Worm (Caenorhabditis elegans) whole organism, young adult: ENCODE data around the gene ZK899.3.

Source experiments
- B0035.1 ChIP-seq: sonication (generic microtip); optimal IDR thresholded peaks from 2 replicates; lab custom pipeline; 2016; ENCODE audit warnings: missing genetic modification characterization, mild to moderate bottlenecking, missing compliant biosample characterization, missing genotype, missing genetic modification reagents
- B0336.3 ChIP-seq: fragments of 200-800 bp; sonication (Bioruptor generic); IDR thresholded peaks from 2 replicates; pipeline ENCODE4 v1.3.6; 2022; ENCODE audit warnings: missing genetic modification characterization, missing compliant biosample characterization
- C17E4.6 ChIP-seq: fragments of 200-800 bp; sonication (Bioruptor generic); IDR thresholded peaks from 2 replicates; pipeline ENCODE4 v1.3.6; 2022; ENCODE audit warnings: missing genetic modification reagents, missing genetic modification characterization, missing compliant biosample characterization
- F10E7.11 ChIP-seq: sonication (generic microtip); optimal IDR thresholded peaks from 2 replicates; lab custom pipeline; 2017; ENCODE audit warnings: mild to moderate bottlenecking, missing genetic modification characterization, moderate library complexity, missing compliant biosample characterization
- F37B4.10 ChIP-seq: fragments of 200-800 bp; sonication (Bioruptor generic); IDR thresholded peaks from 2 replicates; pipeline ENCODE4 v1.3.6; 2022; ENCODE audit warnings: missing genetic modification characterization, missing compliant biosample characterization
- F39B2.1 ChIP-seq: fragments of 200-800 bp; sonication (Bioruptor generic); IDR thresholded peaks from 2 replicates; pipeline ENCODE4 v1.3.6; 2022; ENCODE audit warnings: missing genetic modification reagents, missing genetic modification characterization, missing compliant biosample characterization
- F52B5.7 ChIP-seq: sonication (generic microtip); optimal IDR thresholded peaks from 2 replicates; lab custom pipeline; 2016; ENCODE audit warnings: mild to moderate bottlenecking, missing genetic modification characterization, missing compliant biosample characterization
- F57A8.1 ChIP-seq: fragments of 200-800 bp; sonication (Bioruptor generic); optimal IDR thresholded peaks from 2 replicates; lab custom pipeline; 2018; ENCODE audit warnings: mild to moderate bottlenecking, missing genetic modification characterization, moderate library complexity, missing compliant biosample characterization
- F57C9.4 ChIP-seq: sonication (generic microtip); optimal IDR thresholded peaks from 2 replicates; lab custom pipeline; 2017; ENCODE audit warnings: mild to moderate bottlenecking, missing genetic modification characterization, missing compliant biosample characterization
- K11D2.4 ChIP-seq: fragments of 200-800 bp; sonication (Bioruptor generic); IDR thresholded peaks from 2 replicates; pipeline ENCODE4 v1.3.6; 2022; ENCODE audit warnings: missing genetic modification reagents, missing genetic modification characterization, missing compliant biosample characterization
- T07F8.4 ChIP-seq: sonication (generic microtip); optimal IDR thresholded peaks from 2 replicates; lab custom pipeline; 2016; ENCODE audit warnings: mild to moderate bottlenecking, missing genetic modification characterization, moderate library complexity, missing compliant biosample characterization
- Y53F4B.3 ChIP-seq: fragments of 200-800 bp; sonication (Bioruptor generic); IDR thresholded peaks from 2 replicates; pipeline ENCODE4 v1.3.6; 2022; ENCODE audit warnings: missing genetic modification reagents, missing genetic modification characterization, missing compliant biosample characterization
- ama-1 ChIP-seq, 3 experiments: fragments of 150-350 bp in 1 of 3; sonication (generic microtip) in 2 of 3; optimal IDR thresholded peaks; 2 replicates each; lab custom pipeline; 2014 to 2018; ENCODE audit warnings: missing biosample characterization in 2 of 3, missing genetic modification characterization in 2 of 3, missing genetic modification reagents in 2 of 3
- bed-1 ChIP-seq: fragments of 200-800 bp; sonication (Bioruptor generic); IDR thresholded peaks from 2 replicates; pipeline ENCODE4 v1.3.6; 2022; ENCODE audit warnings: missing genetic modification reagents, missing genetic modification characterization, missing compliant biosample characterization
- ccch-3 ChIP-seq: fragments of 200-800 bp; sonication (Bioruptor generic); optimal IDR thresholded peaks from 2 replicates; lab custom pipeline; 2018; ENCODE audit warnings: mild to moderate bottlenecking, missing genetic modification characterization, missing compliant biosample characterization
- ceh-79 ChIP-seq: sonication (generic microtip); optimal IDR thresholded peaks from 2 replicates; lab custom pipeline; 2017; ENCODE audit warnings: mild to moderate bottlenecking, missing genetic modification characterization, missing compliant biosample characterization
- ceh-91 ChIP-seq: fragments of 200-800 bp; sonication (Bioruptor generic); IDR thresholded peaks from 2 replicates; pipeline ENCODE4 v1.3.6; 2022; ENCODE audit warnings: missing genetic modification reagents, missing genetic modification characterization, missing compliant biosample characterization
- dpl-1 ChIP-seq: fragments of 150-350 bp; optimal IDR thresholded peaks from 2 replicates; lab custom pipeline; 2014; ENCODE audit warnings: missing biosample characterization, missing genetic modification reagents, missing genetic modification characterization
- ekl-4 ChIP-seq: fragments of 200-800 bp; sonication (Bioruptor generic); IDR thresholded peaks from 2 replicates; pipeline ENCODE4 v1.3.6; 2022; ENCODE audit warnings: missing genetic modification reagents, missing genetic modification characterization, missing compliant biosample characterization
- hlh-26 ChIP-seq: fragments of 200-800 bp; sonication (Bioruptor generic); conservative IDR thresholded peaks from 2 replicates; pipeline ENCODE4 v1.3.6; 2022; ENCODE audit warnings: missing genetic modification reagents, missing genetic modification characterization, missing compliant biosample characterization
- hmg-20 ChIP-seq: fragments of 200-800 bp; sonication (Bioruptor generic); IDR thresholded peaks from 2 replicates; pipeline ENCODE4 v1.3.6; 2022; ENCODE audit warnings: missing genetic modification reagents, missing genetic modification characterization, missing compliant biosample characterization
- hrde-1 ChIP-seq: sonication (generic microtip); optimal IDR thresholded peaks from 2 replicates; lab custom pipeline; 2016; ENCODE audit warnings: missing genetic modification characterization, mild to moderate bottlenecking, missing compliant biosample characterization, moderate library complexity, missing genotype, missing genetic modification reagents, borderline replicate concordance
- lin-26 ChIP-seq: fragments of 200-800 bp; sonication (Bioruptor generic); IDR thresholded peaks from 2 replicates; pipeline ENCODE4 v1.3.6; 2022; ENCODE audit warnings: missing genetic modification reagents, missing genetic modification characterization, missing compliant biosample characterization
- lir-1 ChIP-seq: fragments of 200-800 bp; sonication (Bioruptor generic); conservative IDR thresholded peaks from 2 replicates; pipeline ENCODE4 v1.3.6; 2022; ENCODE audit warnings: missing genetic modification reagents, missing genetic modification characterization, missing compliant biosample characterization
- lsl-1 ChIP-seq: fragments of 200-800 bp; sonication (Bioruptor generic); optimal IDR thresholded peaks from 2 replicates; lab custom pipeline; 2018; ENCODE audit warnings: mild to moderate bottlenecking, missing genetic modification characterization, moderate library complexity, missing compliant biosample characterization
- lsy-27 ChIP-seq: sonication (generic microtip); optimal IDR thresholded peaks from 2 replicates; lab custom pipeline; 2017; ENCODE audit warnings: missing genetic modification characterization, mild to moderate bottlenecking, missing compliant biosample characterization, antibody characterized with exemption, missing genotype, borderline replicate concordance; ENCODE audit not compliant: insufficient read depth
- madf-3 ChIP-seq: fragments of 200-800 bp; sonication (Bioruptor generic); IDR thresholded peaks from 2 replicates; pipeline ENCODE4 v1.3.6; 2022; ENCODE audit warnings: missing genetic modification reagents, missing genetic modification characterization, missing compliant biosample characterization
- madf-8 ChIP-seq: fragments of 200-800 bp; sonication (Bioruptor generic); conservative IDR thresholded peaks from 2 replicates; pipeline ENCODE4 v1.3.6; 2022; ENCODE audit warnings: missing genetic modification reagents, missing genetic modification characterization, missing compliant biosample characterization
- mes-4 ChIP-seq: sonication (generic microtip); optimal IDR thresholded peaks from 2 replicates; lab custom pipeline; 2016; ENCODE audit warnings: missing genotype, missing genetic modification characterization, missing compliant biosample characterization
- mxl-1 ChIP-seq: sonication (generic microtip); optimal IDR thresholded peaks from 2 replicates; lab custom pipeline; 2016; ENCODE audit warnings: missing genetic modification characterization, missing compliant biosample characterization
- nfya-1 ChIP-seq: sonication (generic microtip); optimal IDR thresholded peaks from 2 replicates; lab custom pipeline; 2017; ENCODE audit warnings: antibody characterized with exemption, missing compliant biosample characterization, missing genetic modification characterization, borderline replicate concordance; ENCODE audit not compliant: insufficient read depth
- nhr-120 ChIP-seq: fragments of 200-800 bp; sonication (Bioruptor generic); IDR thresholded peaks from 2 replicates; pipeline ENCODE4 v1.3.6; 2022; ENCODE audit warnings: missing genetic modification characterization, missing compliant biosample characterization
- nhr-179 ChIP-seq: sonication (generic microtip); optimal IDR thresholded peaks from 2 replicates; lab custom pipeline; 2016; ENCODE audit warnings: mild to moderate bottlenecking, missing genetic modification characterization, missing compliant biosample characterization
- nhr-27 ChIP-seq: fragments of 200-800 bp; sonication (Bioruptor generic); optimal IDR thresholded peaks from 2 replicates; lab custom pipeline; 2018; ENCODE audit warnings: mild to moderate bottlenecking, missing genetic modification characterization, moderate library complexity, missing compliant biosample characterization
- nhr-90 ChIP-seq: sonication (generic microtip); optimal IDR thresholded peaks from 2 replicates; lab custom pipeline; 2016; ENCODE audit warnings: missing genotype, mild to moderate bottlenecking, missing genetic modification characterization, missing compliant biosample characterization
- pha-4 ChIP-seq: fragments of 150-350 bp; sonication (generic microtip); optimal IDR thresholded peaks from 2 replicates; lab custom pipeline; 2014; ENCODE audit warnings: missing biosample characterization, missing genetic modification reagents, missing genetic modification characterization
- rcor-1 ChIP-seq: fragments of 200-800 bp; sonication (Bioruptor generic); IDR thresholded peaks from 2 replicates; pipeline ENCODE4 v1.3.6; 2022; ENCODE audit warnings: missing genetic modification reagents, missing genetic modification characterization, missing compliant biosample characterization
- rec-8 ChIP-seq, 2 experiments: sonication (generic microtip); optimal IDR thresholded peaks; 2 replicates each; lab custom pipeline; 2016; ENCODE audit warnings: mild to moderate bottlenecking in 2 of 2, missing genetic modification characterization in 2 of 2, missing genetic modification reagents in 2 of 2, missing genotype in 2 of 2, missing biosample characterization in 1 of 2, missing compliant biosample characterization in 1 of 2, moderate library complexity in 1 of 2
- repo-1 ChIP-seq: sonication (generic microtip); optimal IDR thresholded peaks from 2 replicates; lab custom pipeline; 2017; ENCODE audit warnings: mild to moderate bottlenecking, missing genetic modification characterization, missing compliant biosample characterization
- rpc-1 ChIP-seq, 2 experiments: fragments of 150-350 bp in 1 of 2; sonication (generic microtip) in 1 of 2; optimal IDR thresholded peaks; 2 replicates each; lab custom pipeline; 2014 to 2018; ENCODE audit warnings: missing biosample characterization in 1 of 2, missing genetic modification characterization in 1 of 2, missing genetic modification reagents in 1 of 2, missing genotype in 1 of 2
- tbp1 ChIP-seq: fragments of 200-800 bp; sonication (Bioruptor generic); optimal IDR thresholded peaks from 2 replicates; lab custom pipeline; 2018; ENCODE audit warnings: mild to moderate bottlenecking, missing genetic modification characterization, missing compliant biosample characterization
- tlf-1 ChIP-seq: fragments of 200-800 bp; sonication (Bioruptor generic); optimal IDR thresholded peaks from 2 replicates; lab custom pipeline; 2018; ENCODE audit warnings: mild to moderate bottlenecking, missing genetic modification characterization, missing compliant biosample characterization
- zfh-2 ChIP-seq: fragments of 200-800 bp; sonication (Bioruptor generic); conservative IDR thresholded peaks from 2 replicates; pipeline ENCODE4 v1.3.6; 2022; ENCODE audit warnings: missing genetic modification reagents, missing genetic modification characterization, missing compliant biosample characterization
- ztf-18 ChIP-seq: sonication (generic microtip); optimal IDR thresholded peaks from 2 replicates; lab custom pipeline; 2016; ENCODE audit warnings: missing genotype, mild to moderate bottlenecking, missing genetic modification characterization, missing compliant biosample characterization
- ztf-28 ChIP-seq: fragments of 200-800 bp; sonication (Bioruptor generic); IDR thresholded peaks from 2 replicates; pipeline ENCODE4 v1.3.6; 2022; ENCODE audit warnings: missing genetic modification reagents, missing genetic modification characterization, missing compliant biosample characterization
- ztf-6 ChIP-seq: fragments of 200-800 bp; sonication (Bioruptor generic); IDR thresholded peaks from 2 replicates; pipeline ENCODE4 v1.3.6; 2022; ENCODE audit warnings: missing genetic modification reagents, missing genetic modification characterization, missing compliant biosample characterization

ZK899.3 gene

ce11 chrX:9476752-9477151 is 23.8 kb downstream of the ZK899.3 start:
- TF ChIP-seq tlf-1 (GFP tag; lab: Kevin White, UChicago): no peak
- TF ChIP-seq nfya-1 (tag; lab: Kevin White, UChicago): no peak
- TF ChIP-seq hrde-1: no peak
- TF ChIP-seq ceh-79: no peak
- no peak for TF ChIP-seq nhr-179
- no peak for TF ChIP-seq pha-4 (tag; lab: Kevin White, UChicago)
- TF ChIP-seq hmg-20 (GFP tag; lab: Robert Waterston, UW): no peak
- no peak for TF ChIP-seq nhr-120 (GFP tag; lab: Robert Waterston, UW)
- TF ChIP-seq K11D2.4 (GFP tag; lab: Robert Waterston, UW): no peak
- TF ChIP-seq ztf-18 (tag; lab: Kevin White, UChicago): no peak
- TF ChIP-seq repo-1 (tag; lab: Kevin White, UChicago): no peak
- TF ChIP-seq lsl-1 (GFP tag; lab: Kevin White, UChicago): no peak
- TF ChIP-seq F52B5.7 (tag; lab: Kevin White, UChicago): no peak
- TF ChIP-seq C17E4.6 (GFP tag; lab: Robert Waterston, UW): no peak
- TF ChIP-seq F37B4.10 (GFP tag; lab: Robert Waterston, UW): no peak
- TF ChIP-seq F10E7.11 (tag; lab: Kevin White, UChicago): no peak
- TF ChIP-seq bed-1 (GFP tag; lab: Robert Waterston, UW): no peak
- no peak for TF ChIP-seq madf-8 (GFP tag; lab: Robert Waterston, UW)

- TF ChIP-seq ama-1 (optimal IDR thresholded peaks at IDR 0.05; lab: Kevin White, UChicago) (no peak), ama-1 (GFP tag; optimal IDR thresholded peaks at IDR 0.05; lab: Kevin White, UChicago) (no peak), mxl-1 (tag; lab: Kevin White, UChicago) (no peak), T07F8.4 (no peak), ceh-79 (no peak), repo-1 (tag; lab: Kevin White, UChicago) (no peak), ztf-28 (GFP tag; lab: Robert Waterston, UW) (no peak), ccch-3 (GFP tag; lab: Kevin White, UChicago) (no peak), F57C9.4 (tag; lab: Kevin White, UChicago) (no peak), B0336.3 (GFP tag; lab: Robert Waterston, UW) (no peak), zfh-2 (GFP tag; lab: Robert Waterston, UW) (no peak), ceh-91 (GFP tag; lab: Robert Waterston, UW) (no peak), rec-8 (tag; optimal IDR thresholded peaks at IDR 0.05; lab: Kevin White, UChicago) (no peak), lin-26 (no peak), lir-1 (no peak), Y53F4B.3 (GFP tag; lab: Robert Waterston, UW) (no peak), nhr-27 (tag; lab: Kevin White, UChicago) (no peak), F39B2.1 (GFP tag; lab: Robert Waterston, UW) (no peak)
These were observed 30.8 kb downstream of the ZK899.3 start for ce11 chrX:9483754-9484153.

ce11 chrX:9486160-9486559 is 33.2 kb downstream of the ZK899.3 start:
- no peak for TF ChIP-seq madf-3 (GFP tag; lab: Robert Waterston, UW)
- TF ChIP-seq Y53F4B.3 (GFP tag; lab: Robert Waterston, UW): no peak
- TF ChIP-seq tlf-1 (GFP tag; lab: Kevin White, UChicago): no peak
- no peak for TF ChIP-seq dpl-1
- no peak for TF ChIP-seq B0035.1 (tag; lab: Kevin White, UChicago)
- TF ChIP-seq lsy-27 (tag; lab: Kevin White, UChicago): no peak
- TF ChIP-seq lsl-1 (GFP tag; lab: Kevin White, UChicago): no peak
- TF ChIP-seq nhr-90 (tag; lab: Kevin White, UChicago): no peak
- no peak for TF ChIP-seq mes-4 (tag; lab: Kevin White, UChicago)
- TF ChIP-seq hlh-26 (GFP tag; lab: Robert Waterston, UW): no peak
- TF ChIP-seq rpc-1 (optimal IDR thresholded peaks at IDR 0.05; lab: Kevin White, UChicago): no peak
- no peak for TF ChIP-seq rpc-1 (tag; optimal IDR thresholded peaks at IDR 0.05; lab: Kevin White, UChicago)
- TF ChIP-seq ztf-6 (GFP tag; lab: Robert Waterston, UW): no peak
- TF ChIP-seq F57A8.1: no peak
- TF ChIP-seq rcor-1 (GFP tag; lab: Robert Waterston, UW): no peak
- TF ChIP-seq ekl-4 (GFP tag; lab: Robert Waterston, UW): no peak
- no peak for TF ChIP-seq rec-8 (tag; optimal IDR thresholded peaks at IDR 0.05; lab: Kevin White, UChicago)
- TF ChIP-seq tbp1 (GFP tag; lab: Kevin White, UChicago): no peak
